Worm (Caenorhabditis elegans): ENCODE data around the gene F23F12.13.

- TF ChIP-seq zag-1 (tag; optimal IDR thresholded peaks at IDR 0.05) (no peak), ZK546.5 (tag; optimal IDR thresholded peaks at IDR 0.05) (no peak), ztf-4 (tag; optimal IDR thresholded peaks at IDR 0.05) (no peak)
These were observed 19.1 kb upstream of the F23F12.13 start for ce11 chrIII:6476380-6476779.

Measured in whole organism, L3 larva.